Fruit fly (Drosophila melanogaster): Measurements from ENCODE around the gene CG13795.
"Not testable (repeated sequence)": the region's sequence is repeated elsewhere in the genome, so short reads cannot be mapped to it uniquely, and the experiment has no call there.

Gene CG13795

dm6 chr2L:7732570-7732969, 6.5 kb upstream of the CG13795 start, which contains the start of gene CG13796:
TSS of gene CG13796 (minus strand) at chr2L:7732670.
- not testable (repeated sequence) for TF ChIP-seq Atf6 (GFP tag; IDR thresholded peaks at IDR 0.05); CG9817 (tag; optimal IDR thresholded peaks at IDR 0.05); CG7372 (GFP tag; IDR thresholded peaks at IDR 0.05)

- TF ChIP-seq Ssrp (tag; optimal IDR thresholded peaks at IDR 0.05) (no peak), org-1 (GFP tag; optimal IDR thresholded peaks at IDR 0.05) (no peak), CG11560 (tag; IDR thresholded peaks at IDR 0.05) (no peak), wor (GFP tag; IDR thresholded peaks at IDR 0.05) (no peak)
Measured at dm6 chr2L:7722723-7723122, 3.4 kb downstream of the CG13795 start, which contains the start of gene CG13794. TSS of gene CG13794 (minus strand) at chr2L:7722823.

- no peak for TF ChIP-seq CG32772 (GFP tag; IDR thresholded peaks at IDR 0.05)
- no peak for TF ChIP-seq toy (GFP tag; IDR thresholded peaks at IDR 0.05)
- TF ChIP-seq CG2202 (tag; optimal IDR thresholded peaks at IDR 0.05), result no peak
- no peak for TF ChIP-seq ftz-f1 (GFP tag; optimal IDR thresholded peaks at IDR 0.05)
Measured at dm6 chr2L:7722102-7722501, 4.0 kb downstream of the CG13795 start.

dm6 chr2L:7719387-7719786, 6.7 kb downstream of the CG13795 start, which contains the start of gene CG13793:
TSS of gene CG13793 (minus strand) at chr2L:7719487.
- TF ChIP-seq psq (GFP tag; optimal IDR thresholded peaks at IDR 0.05) (no peak), kah (GFP tag; optimal IDR thresholded peaks at IDR 0.05) (no peak), CG10209 (GFP tag; optimal IDR thresholded peaks at IDR 0.05) (no peak), inv (GFP tag; IDR thresholded peaks at IDR 0.05; ENCODE audit: partially characterized antibody) (no peak), CG12236 (GFP tag; optimal IDR thresholded peaks at IDR 0.05) (no peak), sna (GFP tag; IDR thresholded peaks at IDR 0.05; ENCODE audit: partially characterized antibody) (no peak), Gsc (GFP tag; IDR thresholded peaks at IDR 0.05) (no peak), trem (tag; optimal IDR thresholded peaks at IDR 0.05) (no peak), dm (GFP tag; optimal IDR thresholded peaks at IDR 0.05) (no peak), B-H1 (GFP tag; IDR thresholded peaks at IDR 0.05) (no peak), CG12071 (GFP tag; optimal IDR thresholded peaks at IDR 0.05) (no peak), ap (GFP tag; IDR thresholded peaks at IDR 0.05) (no peak), CG2678 (tag; optimal IDR thresholded peaks at IDR 0.05) (no peak), dati (GFP tag; IDR thresholded peaks at IDR 0.05) (no peak), CG8944 (GFP tag; optimal IDR thresholded peaks at IDR 0.05) (no peak), CG14050 (GFP tag; IDR thresholded peaks at IDR 0.05) (no peak)

- TF ChIP-seq dmrt11E (tag; optimal IDR thresholded peaks at IDR 0.05) (no peak), knrl (GFP tag; IDR thresholded peaks at IDR 0.05; ENCODE audit: partially characterized antibody) (no peak), CG10959 (GFP tag; IDR thresholded peaks at IDR 0.05) (no peak), CG14710 (tag; optimal IDR thresholded peaks at IDR 0.05) (no peak), CG2116 (GFP tag; optimal IDR thresholded peaks at IDR 0.05) (no peak), cg (GFP tag; optimal IDR thresholded peaks at IDR 0.05) (no peak), ATbp (GFP tag; optimal IDR thresholded peaks at IDR 0.05) (no peak), Gsc (GFP tag; IDR thresholded peaks at IDR 0.05) (no peak), Atf-2 (GFP tag; optimal IDR thresholded peaks at IDR 0.05) (no peak), hkb (optimal IDR thresholded peaks at IDR 0.05) (no peak), hkb (GFP tag; IDR thresholded peaks at IDR 0.05) (no peak)
Measured at dm6 chr2L:7716545-7716944, 9.6 kb downstream of the CG13795 start, which contains the start of gene CG33296. TSS of gene CG33296 (minus strand) at chr2L:7716645.
